Worm (Caenorhabditis elegans) whole organism, young adult: ENCODE data around the gene cyp-35A5.

Experiments
- F37B4.10 ChIP-seq: fragments of 200-800 bp; sonication (Bioruptor generic); IDR thresholded peaks from 2 replicates; pipeline ENCODE4 v1.3.6; 2022; ENCODE audit warnings: missing genetic modification characterization, missing compliant biosample characterization
- cebp-1 ChIP-seq, 2 experiments: fragments of 200-800 bp in 1 of 2; sonication (Bioruptor generic) in 1 of 2; sonication (generic microtip) in 1 of 2; IDR thresholded peaks in 1 of 2; optimal IDR thresholded peaks in 1 of 2; 2 replicates each; pipeline versions ENCODE4 v1.3.6 to Lab custom; 2017 to 2022; ENCODE audit warnings: missing compliant biosample characterization in 2 of 2, missing genetic modification characterization in 2 of 2, mild to moderate bottlenecking in 1 of 2, missing genetic modification reagents in 1 of 2, moderate library complexity in 1 of 2
- egrh-3 ChIP-seq: fragments of 200-800 bp; sonication (Bioruptor generic); IDR thresholded peaks from 2 replicates; pipeline ENCODE4 v1.3.6; 2022; ENCODE audit warnings: missing genetic modification reagents, missing genetic modification characterization, missing compliant biosample characterization
- gei-17 ChIP-seq: fragments of 200-800 bp; sonication (Bioruptor generic); optimal IDR thresholded peaks from 2 replicates; lab custom pipeline; 2018; ENCODE audit warnings: mild to moderate bottlenecking, missing genetic modification characterization, missing compliant biosample characterization
- hlh-12 ChIP-seq: sonication (generic microtip); optimal IDR thresholded peaks from 2 replicates; lab custom pipeline; 2016; ENCODE audit warnings: missing genetic modification characterization, missing compliant biosample characterization
- lin-26 ChIP-seq: fragments of 200-800 bp; sonication (Bioruptor generic); IDR thresholded peaks from 2 replicates; pipeline ENCODE4 v1.3.6; 2022; ENCODE audit warnings: missing genetic modification reagents, missing genetic modification characterization, missing compliant biosample characterization
- lin-35 ChIP-seq, 3 experiments: fragments of 150-350 bp in 2 of 3; sonication (generic microtip) in 1 of 3; optimal IDR thresholded peaks; 2 replicates each; lab custom pipeline; 2014 to 2018; ENCODE audit warnings: missing biosample characterization in 3 of 3, missing genetic modification characterization in 3 of 3, missing genetic modification reagents in 3 of 3
- nfya-1 ChIP-seq: sonication (generic microtip); optimal IDR thresholded peaks from 2 replicates; lab custom pipeline; 2017; ENCODE audit warnings: antibody characterized with exemption, missing compliant biosample characterization, missing genetic modification characterization, borderline replicate concordance; ENCODE audit not compliant: insufficient read depth
- sea-2 ChIP-seq: fragments of 200-800 bp; sonication (Bioruptor generic); IDR thresholded peaks from 2 replicates; pipeline ENCODE4 v1.3.6; 2022; ENCODE audit warnings: missing genetic modification characterization, missing compliant biosample characterization
- sptf-2 ChIP-seq: fragments of 200-800 bp; sonication (Bioruptor generic); optimal IDR thresholded peaks from 2 replicates; lab custom pipeline; 2018; ENCODE audit warnings: mild to moderate bottlenecking, missing genetic modification characterization, missing compliant biosample characterization
- tbx-9 ChIP-seq: sonication (generic microtip); optimal IDR thresholded peaks from 2 replicates; lab custom pipeline; 2016; ENCODE audit warnings: borderline replicate concordance, missing genetic modification characterization, inconsistent platforms, missing compliant biosample characterization

DNA sequence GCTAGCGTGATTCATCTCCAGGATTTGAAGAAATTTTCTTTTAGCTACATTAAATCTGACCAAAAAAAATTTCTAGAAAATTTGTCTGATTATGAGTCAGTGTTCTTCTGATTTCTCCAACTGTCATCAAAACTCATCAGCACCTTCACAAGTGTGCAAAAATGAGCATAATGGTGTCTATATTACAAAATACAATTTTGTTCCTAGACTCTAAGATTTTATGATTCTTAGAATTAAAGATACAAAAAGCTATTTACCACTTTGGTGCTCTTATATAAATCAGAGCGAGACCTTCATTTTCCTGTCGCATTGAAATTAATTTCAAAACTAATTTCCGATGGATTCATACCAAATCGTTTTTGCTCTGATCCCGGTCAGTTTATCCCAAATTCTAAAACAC, 23.7 kb upstream of the cyp-35A5 start, which contains the start of gene srx-68:
- no peak for TF ChIP-seq lin-35 (GFP tag; optimal IDR thresholded peaks at IDR 0.05; lab: Kevin White, UChicago)
- TF ChIP-seq tbx-9 (tag; lab: Kevin White, UChicago), result no peak
- TF ChIP-seq cebp-1 (GFP tag; IDR thresholded peaks at IDR 0.05; lab: Robert Waterston, UW), result no peak
- no peak for TF ChIP-seq cebp-1 (tag; optimal IDR thresholded peaks at IDR 0.05; lab: Kevin White, UChicago)
- TF ChIP-seq egrh-3, result no peak
- no peak for TF ChIP-seq sptf-2 (GFP tag; lab: Kevin White, UChicago)
- TF ChIP-seq hlh-12 (tag; lab: Kevin White, UChicago), result no peak
- no peak for TF ChIP-seq sea-2 (GFP tag; lab: Robert Waterston, UW)
- no peak for TF ChIP-seq nfya-1 (tag; lab: Kevin White, UChicago)
- no peak for TF ChIP-seq gei-17 (GFP tag; lab: Kevin White, UChicago)
- no peak for TF ChIP-seq lin-26 (GFP tag; lab: Robert Waterston, UW)
- TF ChIP-seq F37B4.10 (GFP tag; lab: Robert Waterston, UW), result no peak
